Worm (Caenorhabditis elegans) whole organism, midembryonic: Measurements from ENCODE around the gene cutl-9.

Experiments used
- T22C8.4 ChIP-seq: fragments of 200-800 bp; sonication (Bioruptor generic); IDR thresholded peaks from 2 replicates; pipeline ENCODE4 v1.3.6; 2022; ENCODE audit warnings: missing genetic modification characterization, missing compliant biosample characterization
- cog-1 ChIP-seq: sonication (generic microtip); optimal IDR thresholded peaks from 2 replicates; lab custom pipeline; 2016; ENCODE audit warnings: missing genetic modification characterization, missing compliant biosample characterization
- flt-1 ChIP-seq: fragments of 200-800 bp; sonication (Bioruptor generic); IDR thresholded peaks from 2 replicates; pipeline ENCODE4 v1.3.6; 2022; ENCODE audit warnings: missing genetic modification characterization, missing compliant biosample characterization
- klf-2 ChIP-seq: fragments of 200-800 bp; sonication (Bioruptor generic); conservative IDR thresholded peaks from 2 replicates; pipeline ENCODE4 v1.3.6; 2022; ENCODE audit warnings: missing genetic modification reagents, missing genetic modification characterization, missing compliant biosample characterization
- med-1 ChIP-seq: sonication (generic microtip); optimal IDR thresholded peaks from 2 replicates; lab custom pipeline; 2017; ENCODE audit warnings: missing genetic modification characterization, mild to moderate bottlenecking, missing compliant biosample characterization, antibody characterized with exemption, missing genetic modification reagents; ENCODE audit not compliant: insufficient read depth
- ref-1 ChIP-seq: fragments of 200-800 bp; sonication (Bioruptor generic); conservative IDR thresholded peaks from 2 replicates; pipeline ENCODE4 v1.3.6; 2022; ENCODE audit warnings: missing genetic modification reagents, missing genetic modification characterization, missing compliant biosample characterization
- tab-1 ChIP-seq: fragments of 200-800 bp; sonication (Bioruptor generic); IDR thresholded peaks from 2 replicates; pipeline ENCODE4 v1.3.6; 2022; ENCODE audit warnings: missing genetic modification characterization, missing compliant biosample characterization
- ztf-23 ChIP-seq: fragments of 200-800 bp; sonication (Bioruptor generic); IDR thresholded peaks from 2 replicates; pipeline ENCODE4 v1.3.6; 2022; ENCODE audit warnings: missing genetic modification reagents, missing genetic modification characterization, missing compliant biosample characterization
- ztf-29 ChIP-seq: fragments of 200-800 bp; sonication (Bioruptor generic); IDR thresholded peaks from 2 replicates; pipeline ENCODE4 v1.3.6; 2022; ENCODE audit warnings: missing genetic modification reagents, missing genetic modification characterization, missing compliant biosample characterization

Gene cutl-9

ce11 chrII:10608821-10609220, 13.2 kb upstream of the cutl-9 start:
- TF ChIP-seq tab-1 (no peak), T22C8.4 (GFP tag; lab: Robert Waterston, UW) (no peak), ref-1 (GFP tag; lab: Robert Waterston, UW) (no peak), cog-1 (tag; lab: Kevin White, UChicago) (no peak), ztf-29 (no peak), ztf-23 (GFP tag; lab: Robert Waterston, UW) (no peak), klf-2 (GFP tag; lab: Robert Waterston, UW) (no peak), med-1 (GFP tag; lab: Kevin White, UChicago) (no peak), flt-1 (GFP tag; lab: Robert Waterston, UW) (no peak)

ce11 chrII:10612743-10613142, 9.3 kb upstream of the cutl-9 start, which contains the start of gene C14A4.12:
Gene C14A4.12 (plus strand): TSS chrII:10613043.
- TF ChIP-seq ztf-29, result no peak
- no peak for TF ChIP-seq ztf-23 (GFP tag; lab: Robert Waterston, UW)
- no peak for TF ChIP-seq T22C8.4 (GFP tag; lab: Robert Waterston, UW)
- no peak for TF ChIP-seq klf-2 (GFP tag; lab: Robert Waterston, UW)
- TF ChIP-seq flt-1 (GFP tag; lab: Robert Waterston, UW), result no peak
- TF ChIP-seq ref-1 (GFP tag; lab: Robert Waterston, UW), result no peak
- no peak for TF ChIP-seq tab-1
- no peak for TF ChIP-seq cog-1 (tag; lab: Kevin White, UChicago)
- TF ChIP-seq med-1 (GFP tag; lab: Kevin White, UChicago), result no peak

- TF ChIP-seq T22C8.4 (GFP tag; lab: Robert Waterston, UW) (no peak), med-1 (GFP tag; lab: Kevin White, UChicago) (no peak), ref-1 (GFP tag; lab: Robert Waterston, UW) (no peak), tab-1 (no peak), ztf-23 (GFP tag; lab: Robert Waterston, UW) (no peak), ztf-29 (no peak)
These were observed 3.9 kb upstream of the cutl-9 start, which contains the start of gene C14A4.13 for ce11 chrII:10618157-10618556. Gene C14A4.13 (plus strand): TSS chrII:10618457.

- TF ChIP-seq med-1 (GFP tag; lab: Kevin White, UChicago) (no peak), ztf-23 (GFP tag; lab: Robert Waterston, UW) (no peak), ztf-29 (no peak), tab-1 (no peak), flt-1 (GFP tag; lab: Robert Waterston, UW) (no peak), cog-1 (tag; lab: Kevin White, UChicago) (no peak), ref-1 (GFP tag; lab: Robert Waterston, UW) (no peak), T22C8.4 (GFP tag; lab: Robert Waterston, UW) (no peak), klf-2 (GFP tag; lab: Robert Waterston, UW) (no peak)
These were observed 5.0 kb downstream of the cutl-9 start for ce11 chrII:10627086-10627485.

- TF ChIP-seq ztf-23 (GFP tag; lab: Robert Waterston, UW) (no peak), tab-1 (no peak), flt-1 (GFP tag; lab: Robert Waterston, UW) (no peak), med-1 (GFP tag; lab: Kevin White, UChicago) (no peak)
These were observed 5.9 kb downstream of the cutl-9 start, which contains the start of gene M28.8 for ce11 chrII:10627963-10628362. Gene M28.8 (plus strand): TSS chrII:10628263.

- TF ChIP-seq cog-1 (tag; lab: Kevin White, UChicago) (no peak), T22C8.4 (GFP tag; lab: Robert Waterston, UW) (no peak), ref-1 (GFP tag; lab: Robert Waterston, UW) (no peak), klf-2 (GFP tag; lab: Robert Waterston, UW) (no peak), flt-1 (GFP tag; lab: Robert Waterston, UW) (no peak), tab-1 (no peak), ztf-23 (GFP tag; lab: Robert Waterston, UW) (no peak), med-1 (GFP tag; lab: Kevin White, UChicago) (no peak), ztf-29 (no peak)
These were observed 8.9 kb downstream of the cutl-9 start for ce11 chrII:10630944-10631343.

ce11 chrII:10639110-10639509, 17.0 kb downstream of the cutl-9 start, which contains the start of gene M28.9:
Gene M28.9 (plus strand): TSS chrII:10639410.
- TF ChIP-seq tab-1 (no peak), med-1 (GFP tag; lab: Kevin White, UChicago) (no peak), cog-1 (tag; lab: Kevin White, UChicago) (no peak), klf-2 (GFP tag; lab: Robert Waterston, UW) (no peak), ref-1 (GFP tag; lab: Robert Waterston, UW) (no peak), ztf-29 (no peak), flt-1 (GFP tag; lab: Robert Waterston, UW) (no peak), T22C8.4 (GFP tag; lab: Robert Waterston, UW) (no peak)

ce11 chrII:10643403-10643802, 21.3 kb downstream of the cutl-9 start, which contains the start of gene M28.4:
Gene M28.4 (plus strand): TSS chrII:10643703.
- TF ChIP-seq flt-1 (GFP tag; lab: Robert Waterston, UW), result no peak
- no peak for TF ChIP-seq ztf-29
- no peak for TF ChIP-seq T22C8.4 (GFP tag; lab: Robert Waterston, UW)
- no peak for TF ChIP-seq cog-1 (tag; lab: Kevin White, UChicago)
- TF ChIP-seq klf-2 (GFP tag; lab: Robert Waterston, UW), result no peak
- TF ChIP-seq med-1 (GFP tag; lab: Kevin White, UChicago), result no peak
- no peak for TF ChIP-seq tab-1
- no peak for TF ChIP-seq ref-1 (GFP tag; lab: Robert Waterston, UW)
- TF ChIP-seq ztf-23 (GFP tag; lab: Robert Waterston, UW), result no peak

ce11 chrII:10646901-10647566, 25.0 kb downstream of the cutl-9 start, which contains the start of gene M28.10:
Gene M28.10 (plus strand): TSS chrII:10647516.
- TF ChIP-seq tab-1 (no peak), flt-1 (GFP tag; lab: Robert Waterston, UW) (no peak), ztf-23 (GFP tag; lab: Robert Waterston, UW) (no peak), klf-2 (GFP tag; lab: Robert Waterston, UW) (no peak), T22C8.4 (GFP tag; lab: Robert Waterston, UW) (no peak), ztf-29 (no peak), med-1 (GFP tag; lab: Kevin White, UChicago) (no peak), ref-1 (GFP tag; lab: Robert Waterston, UW) (no peak), cog-1 (tag; lab: Kevin White, UChicago) (no peak)
